Fruit fly (Drosophila melanogaster): Measurements from ENCODE around the gene mRpL22.

DNA sequence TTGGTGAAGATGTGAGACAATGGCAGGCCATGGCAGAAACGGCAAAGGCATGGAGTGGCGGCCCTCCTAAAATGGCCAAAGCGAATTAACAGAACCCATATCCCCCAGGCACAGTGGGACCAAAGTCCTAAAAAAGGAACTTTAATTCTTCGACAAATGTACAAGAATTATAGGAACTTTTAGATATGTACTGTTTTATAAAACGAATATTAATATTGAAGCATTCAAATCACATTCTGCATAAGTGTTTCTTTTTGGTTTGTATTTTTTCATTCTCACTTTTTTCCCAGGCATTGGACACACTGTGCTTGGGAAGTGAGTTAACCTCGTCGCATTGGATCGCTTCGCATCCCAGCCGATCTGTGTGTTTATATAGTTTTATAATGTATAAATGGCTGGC lies 18.8 kb upstream of the mRpL22 start:
- no peak for TF ChIP-seq Abd-B (GFP tag; optimal IDR thresholded peaks at IDR 0.05)
- TF ChIP-seq OdsH (GFP tag; optimal IDR thresholded peaks at IDR 0.05): peak; percentile 20
- no peak for TF ChIP-seq pan (optimal IDR thresholded peaks at IDR 0.05)
